Worm (Caenorhabditis elegans): ENCODE results near the gene M03A1.8.

Gene M03A1.8

DNA sequence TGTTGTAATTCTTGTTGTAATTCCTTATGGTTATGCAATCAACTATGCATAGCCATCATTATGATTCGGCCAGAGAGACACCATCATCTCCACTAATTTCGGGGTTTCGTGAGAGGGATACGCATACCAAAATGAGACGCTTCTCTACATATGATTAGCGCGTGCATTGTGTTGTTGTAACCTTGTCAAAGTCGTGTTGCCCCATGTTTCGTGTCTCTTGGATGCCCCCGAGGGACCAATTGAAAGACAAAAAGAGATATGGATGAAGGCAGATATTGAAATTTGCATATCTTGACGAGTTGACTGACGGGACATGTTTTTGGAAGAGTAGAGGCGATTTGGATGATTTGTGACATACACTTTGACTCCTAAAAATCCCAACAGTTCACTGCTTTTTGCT is 19.2 kb downstream of the M03A1.8 start:
- no peak for TF ChIP-seq W03F9.2 (tag; optimal IDR thresholded peaks at IDR 0.05)
- TF ChIP-seq him-1 (tag; optimal IDR thresholded peaks at IDR 0.05), result no peak
- TF ChIP-seq dao-5 (tag; optimal IDR thresholded peaks at IDR 0.05), result no peak

ce11 chrII:4579920-4580474 is 19.9 kb downstream of the M03A1.8 start:
- TF ChIP-seq W03F9.2 (tag; optimal IDR thresholded peaks at IDR 0.05) (no peak), him-1 (tag; optimal IDR thresholded peaks at IDR 0.05) (no peak), dao-5 (tag; optimal IDR thresholded peaks at IDR 0.05) (no peak)

ce11 chrII:4581090-4581489 is 21.0 kb downstream of the M03A1.8 start:
- TF ChIP-seq W03F9.2 (tag; optimal IDR thresholded peaks at IDR 0.05), result no peak
- no peak for TF ChIP-seq him-1 (tag; optimal IDR thresholded peaks at IDR 0.05)
- TF ChIP-seq dao-5 (tag; optimal IDR thresholded peaks at IDR 0.05), result no peak

DNA sequence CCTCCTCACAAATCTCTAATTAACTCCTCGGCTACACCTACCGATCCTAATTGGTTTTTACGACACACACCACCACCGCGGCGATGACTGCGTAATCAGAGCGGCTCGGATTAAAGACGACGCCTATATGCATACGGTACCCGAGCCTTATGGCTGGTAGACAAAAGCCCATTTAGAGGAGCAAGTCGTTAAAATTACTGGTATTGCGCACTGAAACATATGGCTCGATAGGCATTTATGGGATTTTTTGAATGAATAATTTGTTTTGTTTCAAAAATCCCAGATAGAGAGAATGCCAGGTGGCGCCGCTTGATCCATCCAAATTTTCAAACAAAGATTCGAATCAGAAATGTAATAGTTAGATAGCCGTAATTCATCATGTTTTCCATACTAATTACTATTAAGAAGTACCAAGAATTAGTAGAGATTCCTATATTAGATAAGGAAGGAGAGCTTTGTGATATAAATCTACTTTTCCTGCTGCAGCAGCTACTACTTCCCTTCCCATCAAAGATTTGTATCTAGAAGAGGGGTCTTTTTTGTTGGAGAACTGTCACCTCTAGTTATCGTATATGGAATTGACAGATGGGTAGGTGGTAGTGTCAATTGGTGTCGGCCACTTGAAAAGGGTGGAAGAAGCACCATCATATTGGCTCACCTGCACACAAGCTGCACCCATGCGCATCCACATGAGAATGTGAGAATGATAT is 23.2 kb downstream of the M03A1.8 start:
- no peak for TF ChIP-seq W03F9.2 (tag; optimal IDR thresholded peaks at IDR 0.05)

ce11 chrII:4584313-4584712 is 24.2 kb downstream of the M03A1.8 start:
- TF ChIP-seq him-1 (tag; optimal IDR thresholded peaks at IDR 0.05) (no peak), dao-5 (tag; optimal IDR thresholded peaks at IDR 0.05) (no peak), W03F9.2 (tag; optimal IDR thresholded peaks at IDR 0.05) (no peak)

ce11 chrII:4585327-4585726 is 25.2 kb downstream of the M03A1.8 start:
- no peak for TF ChIP-seq dao-5 (tag; optimal IDR thresholded peaks at IDR 0.05)
- no peak for TF ChIP-seq him-1 (tag; optimal IDR thresholded peaks at IDR 0.05)
- TF ChIP-seq W03F9.2 (tag; optimal IDR thresholded peaks at IDR 0.05), result no peak

- TF ChIP-seq dao-5 (tag; optimal IDR thresholded peaks at IDR 0.05), result no peak
- no peak for TF ChIP-seq W03F9.2 (tag; optimal IDR thresholded peaks at IDR 0.05)
- TF ChIP-seq him-1 (tag; optimal IDR thresholded peaks at IDR 0.05), result no peak
These were observed 29.9 kb downstream of the M03A1.8 start for ce11 chrII:4590086-4590485.

DNA sequence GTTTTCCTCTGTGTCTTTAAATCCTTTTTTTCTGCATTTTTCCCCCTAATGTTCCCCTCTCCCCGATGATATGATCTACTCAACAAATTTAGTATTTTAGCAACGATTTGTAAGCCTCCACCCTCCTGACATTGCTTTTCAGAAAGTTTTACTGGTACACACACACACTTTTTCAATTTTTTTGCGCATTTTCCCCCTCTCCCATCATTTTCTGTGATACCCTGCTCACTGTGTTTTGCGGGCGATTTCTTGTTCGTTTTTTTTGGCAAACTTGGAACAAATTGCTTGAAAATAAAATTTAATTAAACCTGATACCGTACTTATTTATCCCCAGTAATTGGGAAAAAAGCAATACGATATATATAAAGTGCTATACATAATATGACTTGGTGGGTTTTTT is 30.5 kb downstream of the M03A1.8 start:
- TF ChIP-seq W03F9.2 (tag; optimal IDR thresholded peaks at IDR 0.05) (no peak), him-1 (tag; optimal IDR thresholded peaks at IDR 0.05) (no peak), dao-5 (tag; optimal IDR thresholded peaks at IDR 0.05) (no peak)

DNA sequence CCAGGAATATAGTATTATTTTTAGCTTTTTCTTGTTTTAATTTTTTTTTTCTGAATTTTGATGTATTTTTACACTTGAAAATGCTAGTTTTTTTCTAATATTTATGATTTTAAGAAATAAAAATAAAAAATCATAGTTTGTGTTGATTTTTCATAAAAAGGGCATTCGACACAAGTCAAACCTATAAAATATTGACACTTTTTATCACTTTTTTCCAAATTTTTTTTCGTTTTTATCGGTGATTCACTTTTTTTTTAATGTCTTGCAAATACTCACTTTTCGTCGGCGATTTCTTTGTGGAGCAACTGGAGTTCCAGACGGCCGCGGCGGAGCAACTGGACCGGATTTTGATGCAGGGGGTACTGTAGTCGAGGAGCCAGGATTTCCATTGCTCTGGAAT is 37.3 kb downstream of the M03A1.8 start:
- TF ChIP-seq W03F9.2 (tag; optimal IDR thresholded peaks at IDR 0.05) (no peak), him-1 (tag; optimal IDR thresholded peaks at IDR 0.05) (no peak), dao-5 (tag; optimal IDR thresholded peaks at IDR 0.05) (no peak)

ce11 chrII:4598815-4599214 is 38.7 kb downstream of the M03A1.8 start:
- TF ChIP-seq dao-5 (tag; optimal IDR thresholded peaks at IDR 0.05) (no peak), W03F9.2 (tag; optimal IDR thresholded peaks at IDR 0.05) (no peak)

ce11 chrII:4599838-4600237 is 39.7 kb downstream of the M03A1.8 start:
- TF ChIP-seq W03F9.2 (tag; optimal IDR thresholded peaks at IDR 0.05) (no peak), dao-5 (tag; optimal IDR thresholded peaks at IDR 0.05) (no peak)

DNA sequence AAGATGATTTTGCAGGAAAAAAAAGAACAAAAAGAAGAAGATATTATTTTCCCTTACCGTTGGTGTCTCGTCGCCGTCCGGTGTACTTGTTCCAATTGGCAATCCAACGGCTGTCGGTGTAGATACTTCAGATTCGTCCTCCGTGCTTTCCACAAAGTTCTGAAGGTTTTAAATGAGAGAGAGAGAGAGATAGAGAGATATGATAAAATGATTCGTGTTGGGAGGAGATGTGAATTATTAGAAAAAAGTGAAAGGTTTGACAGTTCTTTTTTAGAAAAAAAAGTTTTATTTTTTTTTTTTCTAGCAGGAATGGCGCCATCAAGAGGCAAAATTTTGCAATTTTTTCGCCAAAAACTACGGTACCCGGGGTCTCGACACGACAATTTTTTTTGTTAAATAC is 40.1 kb downstream of the M03A1.8 start:
- TF ChIP-seq W03F9.2 (tag; optimal IDR thresholded peaks at IDR 0.05) (no peak), him-1 (tag; optimal IDR thresholded peaks at IDR 0.05) (no peak), dao-5 (tag; optimal IDR thresholded peaks at IDR 0.05) (no peak)

DNA sequence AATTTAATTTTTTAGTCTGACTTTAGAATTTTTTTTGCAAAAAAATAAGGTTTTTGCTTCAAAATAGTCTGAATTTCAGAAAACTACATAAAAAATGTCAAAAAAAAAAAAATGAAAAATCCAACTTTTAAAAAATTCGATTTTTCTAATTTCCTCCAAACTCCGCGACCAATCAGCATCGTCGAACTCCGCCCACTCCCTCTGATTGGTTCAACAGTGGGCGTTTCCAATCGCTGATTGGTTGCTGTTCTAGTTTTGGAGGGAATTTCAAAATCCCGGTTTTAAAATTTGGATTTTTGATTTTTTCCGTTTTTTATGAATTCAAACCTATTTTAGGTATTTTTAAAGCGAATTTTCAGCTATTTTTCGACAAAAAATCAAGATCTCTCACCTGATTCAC is 40.7 kb downstream of the M03A1.8 start:
- TF ChIP-seq dao-5 (tag; optimal IDR thresholded peaks at IDR 0.05) (no peak), W03F9.2 (tag; optimal IDR thresholded peaks at IDR 0.05) (no peak), him-1 (tag; optimal IDR thresholded peaks at IDR 0.05) (no peak)

DNA sequence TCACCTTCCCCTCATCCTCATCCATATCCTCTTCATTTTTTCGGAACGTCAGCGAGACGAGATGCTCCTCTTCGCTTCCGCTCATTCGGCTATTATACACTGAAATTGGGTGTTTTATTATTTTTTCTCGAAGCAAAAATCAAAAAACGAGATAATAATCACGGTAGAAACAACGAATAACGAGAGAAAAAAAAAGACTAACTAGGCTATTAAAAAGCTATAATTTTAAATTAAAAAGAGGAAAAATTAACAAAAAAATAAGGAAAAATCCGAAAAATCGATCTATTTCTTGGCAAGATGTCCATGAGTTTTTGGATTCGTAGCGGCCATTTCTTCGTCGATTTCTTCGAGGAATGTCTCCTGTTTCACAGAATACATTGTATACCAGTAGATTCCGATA is 41.1 kb downstream of the M03A1.8 start, which contains the start of gene ipla-1:
Gene ipla-1, minus strand, starts transcription at position 101 of the 400 bp plus-strand sequence.
- TF ChIP-seq W03F9.2 (tag; optimal IDR thresholded peaks at IDR 0.05), result no peak

- TF ChIP-seq dao-5 (tag; optimal IDR thresholded peaks at IDR 0.05) (no peak), him-1 (tag; optimal IDR thresholded peaks at IDR 0.05) (no peak), W03F9.2 (tag; optimal IDR thresholded peaks at IDR 0.05) (no peak)
These were observed 42.4 kb downstream of the M03A1.8 start, which contains the start of gene coa-3 for ce11 chrII:4602533-4602932. Gene coa-3, minus strand, starts transcription at chrII:4602633.
